Fruit fly (Drosophila melanogaster): ENCODE results near the gene Obp28a.

dm6 chr2L:7512860-7513259 lies 15.7 kb upstream of the Obp28a start:
- TF ChIP-seq CTCF (optimal IDR thresholded peaks at IDR 0.05) (no peak), CG8478 (optimal IDR thresholded peaks at IDR 0.05) (no peak)
